Fruit fly (Drosophila melanogaster): ENCODE measurements around the gene nau.

dm6 chr3R:23726740-23727139, 8.6 kb upstream of the nau start:
- TF ChIP-seq psq (optimal IDR thresholded peaks at IDR 0.05) (no peak), CG8478 (optimal IDR thresholded peaks at IDR 0.05) (no peak), pan (optimal IDR thresholded peaks at IDR 0.05) (no peak), Dll (optimal IDR thresholded peaks at IDR 0.05) (no peak), EcR (GFP tag; optimal IDR thresholded peaks at IDR 0.05) (no peak)

Measured in whole organism.